Fruit fly (Drosophila melanogaster) whole organism, wandering third instar larva: ENCODE results near the gene CG15439.

Experiments used
- Abd-B ChIP-seq: fragments of >200 bp; optimal IDR thresholded peaks from 2 replicates; lab custom pipeline; 2017; ENCODE audit warnings: missing biosample characterization, missing genetic modification characterization
- CG32264 ChIP-seq: fragments of 200-800 bp; sonication (Bioruptor generic); optimal IDR thresholded peaks from 2 replicates; lab custom pipeline; 2016; ENCODE audit warnings: missing biosample characterization, missing genetic modification characterization
- CG9705 ChIP-seq: fragments of 200-800 bp; sonication (Bioruptor generic); optimal IDR thresholded peaks from 2 replicates; lab custom pipeline; 2018; ENCODE audit warnings: missing biosample characterization, mild to moderate bottlenecking, missing genetic modification characterization
- CrebA ChIP-seq: fragments of 200-800 bp; sonication (Bioruptor generic); optimal IDR thresholded peaks from 2 replicates; lab custom pipeline; 2016; ENCODE audit warnings: missing biosample characterization, mild to moderate bottlenecking, missing genetic modification characterization, borderline replicate concordance
- Dif ChIP-seq: fragments of 200-275, 200-300 bp; sonication (Bioruptor generic); optimal IDR thresholded peaks from 2 replicates; lab custom pipeline; 2018; ENCODE audit warnings: missing biosample characterization, missing genetic modification characterization; ENCODE audit not compliant: partially characterized antibody
- GATAd ChIP-seq: sonication (Bioruptor generic); optimal IDR thresholded peaks from 2 replicates; lab custom pipeline; 2016; ENCODE audit warnings: missing biosample characterization, missing genetic modification characterization
- HLH106 ChIP-seq: fragments of 200-800 bp; optimal IDR thresholded peaks from 3 replicates; lab custom pipeline; 2019; ENCODE audit warnings: missing biosample characterization, mild to moderate bottlenecking, missing genetic modification characterization, moderate library complexity
- Hr78 ChIP-seq: fragments of >200 bp; optimal IDR thresholded peaks from 2 replicates; lab custom pipeline; 2017; ENCODE audit warnings: missing biosample characterization, missing genetic modification characterization
- Hr83 ChIP-seq: fragments of 200-300 bp; sonication (Bioruptor generic); optimal IDR thresholded peaks from 2 replicates; lab custom pipeline; 2016; ENCODE audit warnings: missing biosample characterization, mild to moderate bottlenecking, missing genetic modification characterization, moderate library complexity; ENCODE audit not compliant: poor library complexity, severe bottlenecking
- Mio ChIP-seq: sonication (Bioruptor generic); optimal IDR thresholded peaks from 2 replicates; lab custom pipeline; 2016; ENCODE audit warnings: missing biosample characterization, missing genetic modification characterization
- Myc ChIP-seq: fragments of >200 bp; optimal IDR thresholded peaks from 2 replicates; lab custom pipeline; 2017
- OdsH ChIP-seq: fragments of 200-800 bp; sonication (Bioruptor generic); optimal IDR thresholded peaks from 2 replicates; lab custom pipeline; 2016; ENCODE audit warnings: missing biosample characterization, mild to moderate bottlenecking, missing genetic modification characterization
- Rel ChIP-seq, 2 experiments: fragments of 200-800 bp; sonication (Bioruptor generic) in 1 of 2; optimal IDR thresholded peaks; 2 replicates in 1 of 2; 3 replicates in 1 of 2; lab custom pipeline; 2016 to 2019; ENCODE audit warnings: mild to moderate bottlenecking in 2 of 2, missing biosample characterization in 2 of 2, missing genetic modification characterization in 2 of 2, moderate library complexity in 1 of 2
- Sp1 ChIP-seq: fragments of 200-800 bp; sonication (Bioruptor generic); optimal IDR thresholded peaks from 3 replicates; lab custom pipeline; 2019; ENCODE audit warnings: missing biosample characterization, mild to moderate bottlenecking, missing genetic modification characterization, moderate library complexity
- Vsx2 ChIP-seq: fragments of 200-300, 225-300 bp; sonication (Bioruptor generic); optimal IDR thresholded peaks from 2 replicates; lab custom pipeline; 2018; ENCODE audit warnings: missing biosample characterization, missing genetic modification characterization; ENCODE audit not compliant: partially characterized antibody
- br ChIP-seq: fragments of 200-800 bp; sonication (Bioruptor generic); optimal IDR thresholded peaks from 2 replicates; lab custom pipeline; 2016; ENCODE audit warnings: missing biosample characterization, missing genetic modification characterization
- dl ChIP-seq, 2 experiments: fragments of 175-275, 200-275 bp in 1 of 2; fragments of 200-275 bp in 1 of 2; sonication (Bioruptor generic); optimal IDR thresholded peaks; lab custom pipeline; 2018; ENCODE audit warnings: mild to moderate bottlenecking in 2 of 2, missing biosample characterization in 2 of 2, missing genetic modification characterization in 2 of 2, moderate library complexity in 2 of 2; ENCODE audit not compliant: partially characterized antibody in 2 of 2, insufficient read depth in 1 of 2
- ey ChIP-seq: fragments of 200-800 bp; sonication (Bioruptor generic); optimal IDR thresholded peaks from 2 replicates; lab custom pipeline; 2016; ENCODE audit warnings: missing biosample characterization, missing genetic modification characterization
- foxo ChIP-seq, 2 experiments: fragments of 200-800 bp; sonication (Bioruptor generic); optimal IDR thresholded peaks; 2 replicates in 1 of 2; 3 replicates in 1 of 2; lab custom pipeline; 2016 to 2017; ENCODE audit warnings: missing biosample characterization in 2 of 2, missing genetic modification characterization in 2 of 2
- fru ChIP-seq: fragments of 200-800 bp; sonication (Bioruptor generic); optimal IDR thresholded peaks from 3 replicates; lab custom pipeline; 2016; ENCODE audit warnings: missing biosample characterization, mild to moderate bottlenecking, missing genetic modification characterization
- h ChIP-seq: fragments of 200-800 bp; sonication (Bioruptor generic); optimal IDR thresholded peaks from 3 replicates; lab custom pipeline; 2016; ENCODE audit warnings: missing biosample characterization, mild to moderate bottlenecking, missing genetic modification characterization
- lola ChIP-seq: fragments of >200 bp; optimal IDR thresholded peaks from 2 replicates; lab custom pipeline; 2017; ENCODE audit warnings: missing biosample characterization, missing genetic modification characterization
- pan ChIP-seq: fragments of >200 bp; optimal IDR thresholded peaks from 2 replicates; lab custom pipeline; 2017
- psq ChIP-seq: fragments of 200-800 bp; sonication (Bioruptor generic); optimal IDR thresholded peaks from 3 replicates; lab custom pipeline; 2017; ENCODE audit warnings: missing biosample characterization, mild to moderate bottlenecking, missing genetic modification characterization, moderate library complexity
- rgr ChIP-seq: fragments of 200-800 bp; sonication (Bioruptor generic); optimal IDR thresholded peaks from 3 replicates; lab custom pipeline; 2016; ENCODE audit warnings: missing biosample characterization, mild to moderate bottlenecking, missing genetic modification characterization
- sv ChIP-seq: fragments of 200-800 bp; sonication (Bioruptor generic); optimal IDR thresholded peaks from 3 replicates; lab custom pipeline; 2016; ENCODE audit warnings: missing biosample characterization, missing genetic modification characterization
- tai ChIP-seq: sonication (Bioruptor generic); optimal IDR thresholded peaks from 2 replicates; lab custom pipeline; 2016; ENCODE audit warnings: missing biosample characterization, missing genetic modification characterization
- usp ChIP-seq: fragments of >200 bp; optimal IDR thresholded peaks from 2 replicates; lab custom pipeline; 2017; ENCODE audit warnings: missing biosample characterization, missing genetic modification characterization
- woc ChIP-seq: sonication (Bioruptor generic); optimal IDR thresholded peaks from 2 replicates; lab custom pipeline; 2016; ENCODE audit warnings: missing biosample characterization, mild to moderate bottlenecking, missing genetic modification characterization

The CG15439 gene

DNA sequence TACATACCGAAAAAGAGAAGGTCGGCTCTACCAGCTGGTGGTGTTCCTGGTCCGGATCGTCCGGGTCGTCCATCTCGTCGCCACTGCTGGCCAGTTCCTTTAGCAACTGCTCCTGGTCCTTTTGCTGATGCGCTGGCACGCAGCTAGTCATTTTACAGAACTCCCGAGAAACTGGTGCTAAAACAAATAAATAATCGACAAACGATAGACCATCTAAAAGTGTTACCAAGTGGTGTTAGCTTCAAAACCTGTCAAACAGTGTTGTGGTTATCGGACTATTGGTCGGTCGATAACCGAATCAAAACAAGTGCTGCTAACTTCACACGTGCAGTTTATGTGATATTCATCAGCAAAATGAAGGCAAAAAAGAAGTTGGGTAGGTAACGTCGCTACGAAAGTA, 8.4 kb downstream of the CG15439 start, which contains the start of the genes morgue and Elp3:
TSS of gene morgue (minus strand) at position 224 of the 400 bp plus-strand sequence.
TSS of gene Elp3 (plus strand) at position 276 of the 400 bp plus-strand sequence.
- peak; percentile 34 for TF ChIP-seq Myc (lab: Kevin White, UChicago)
- TF ChIP-seq woc (GFP tag; lab: Kevin White, UChicago), result no peak
- no peak for TF ChIP-seq pan (lab: Kevin White, UChicago)
- TF ChIP-seq, all 38 proteins: peak for 1

DNA sequence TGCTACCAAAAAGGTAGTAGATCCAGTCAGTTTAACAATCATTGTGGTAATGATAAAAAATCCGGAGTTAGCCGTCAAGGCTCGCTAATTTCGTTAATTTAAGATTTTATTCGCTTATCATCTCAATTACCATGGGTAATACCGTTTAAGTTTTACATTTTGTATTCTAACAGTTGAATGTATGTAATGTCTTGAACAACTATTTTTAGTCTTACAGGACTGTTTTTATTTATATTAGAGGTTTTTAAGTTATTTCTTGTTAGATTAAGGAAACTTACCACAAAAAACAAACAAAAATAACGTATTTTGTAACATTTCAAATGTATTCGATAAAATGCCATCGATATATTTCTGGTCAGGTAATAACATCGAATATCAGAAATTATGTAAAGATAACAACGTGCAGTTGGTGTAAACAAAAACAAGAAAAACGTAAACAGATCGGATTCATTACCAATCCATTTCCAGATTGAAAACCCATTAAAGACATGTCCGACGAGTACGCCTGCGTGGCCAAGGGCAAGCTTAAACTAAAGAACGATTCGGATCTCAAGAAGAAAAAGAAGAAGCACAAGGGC, 10.7 kb downstream of the CG15439 start, which contains the start of the genes Sfp24F and CG15432:
TSS of gene Sfp24F (minus strand) at position 51 of the 578 bp plus-strand sequence.
TSS of gene CG15432 (plus strand) at position 311 of the 578 bp plus-strand sequence.
- TF ChIP-seq Abd-B (no peak), psq (no peak), usp (no peak), Dif (GFP tag; lab: Kevin White, UChicago) (no peak), Mio (GFP tag; lab: Kevin White, UChicago) (no peak), Myc (lab: Kevin White, UChicago) (no peak), OdsH (GFP tag; lab: Kevin White, UChicago) (no peak), ey (GFP tag; lab: Kevin White, UChicago) (no peak), br (GFP tag; lab: Kevin White, UChicago) (no peak), lola (no peak), woc (GFP tag; lab: Kevin White, UChicago) (no peak), tai (GFP tag; lab: Kevin White, UChicago) (no peak)

DNA sequence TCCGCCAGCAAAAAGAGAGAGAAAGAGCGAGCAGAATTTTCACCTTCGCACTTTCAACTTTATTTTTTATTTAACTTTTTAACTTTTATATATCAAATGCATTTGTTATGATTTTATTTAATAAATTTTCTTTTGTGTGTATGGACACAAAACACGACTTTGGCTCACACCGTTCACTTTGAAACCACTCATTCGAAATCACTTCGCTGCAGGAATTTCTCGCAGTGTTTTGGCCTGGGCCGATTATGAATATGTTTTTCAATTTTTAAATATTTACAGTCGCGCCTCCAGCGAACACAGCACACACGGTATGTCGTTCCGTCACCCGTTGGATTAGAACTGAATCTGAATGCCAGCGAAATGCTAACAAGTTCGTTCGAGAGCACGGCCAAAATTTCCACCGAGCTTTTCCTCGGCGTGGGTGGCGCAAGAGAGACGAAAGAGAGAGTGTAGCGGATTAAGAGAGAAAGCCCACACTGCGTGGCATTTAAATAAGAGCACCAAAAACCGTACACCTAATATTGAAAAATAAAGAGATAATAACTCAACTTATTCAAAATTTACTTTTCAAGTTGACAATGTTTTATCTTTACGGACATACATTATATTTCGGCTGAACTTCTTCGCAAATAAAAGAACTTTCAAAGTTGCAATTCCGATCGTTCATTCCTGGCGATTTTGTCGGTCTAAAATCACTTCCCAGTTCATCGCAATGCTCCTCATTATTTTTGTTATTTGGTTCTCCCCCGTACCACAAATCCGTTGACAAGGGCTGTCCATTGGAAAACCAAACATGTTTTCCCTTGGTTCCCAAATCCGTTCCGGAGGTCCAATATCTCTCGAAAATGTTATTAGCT, 11.7 kb downstream of the CG15439 start, which contains the start of gene CG15431:
TSS of gene CG15431 (minus strand) at position 402 of the 857 bp plus-strand sequence.
- no peak for TF ChIP-seq CG32264 (GFP tag; lab: Kevin White, UChicago)
- TF ChIP-seq CG9705 (GFP tag; lab: Kevin White, UChicago), result no peak
- TF ChIP-seq pan (lab: Kevin White, UChicago), result no peak
- TF ChIP-seq Mio (GFP tag; lab: Kevin White, UChicago), result no peak
- no peak for TF ChIP-seq GATAd (GFP tag; lab: Kevin White, UChicago)
- no peak for TF ChIP-seq tai (GFP tag; lab: Kevin White, UChicago)
- no peak for TF ChIP-seq dl (GFP tag; optimal IDR thresholded peaks at IDR 0.05; lab: Kevin White, UChicago; ENCODE audit: insufficient read depth in 1 of 2, partially characterized antibody in 2 of 2)
- TF ChIP-seq CrebA (GFP tag; lab: Kevin White, UChicago), result no peak
- no peak for TF ChIP-seq Hr83 (GFP tag; lab: Kevin White, UChicago)
- no peak for TF ChIP-seq h (GFP tag; lab: Kevin White, UChicago)
- no peak for TF ChIP-seq Hr78 (GFP tag; lab: Kevin White, UChicago)
- TF ChIP-seq foxo (GFP tag; optimal IDR thresholded peaks at IDR 0.05; lab: Kevin White, UChicago), result no peak
- TF ChIP-seq HLH106 (tag; lab: Kevin White, UChicago), result no peak
- no peak for TF ChIP-seq sv (GFP tag; lab: Kevin White, UChicago)
- TF ChIP-seq br (GFP tag; lab: Kevin White, UChicago), result no peak

DNA sequence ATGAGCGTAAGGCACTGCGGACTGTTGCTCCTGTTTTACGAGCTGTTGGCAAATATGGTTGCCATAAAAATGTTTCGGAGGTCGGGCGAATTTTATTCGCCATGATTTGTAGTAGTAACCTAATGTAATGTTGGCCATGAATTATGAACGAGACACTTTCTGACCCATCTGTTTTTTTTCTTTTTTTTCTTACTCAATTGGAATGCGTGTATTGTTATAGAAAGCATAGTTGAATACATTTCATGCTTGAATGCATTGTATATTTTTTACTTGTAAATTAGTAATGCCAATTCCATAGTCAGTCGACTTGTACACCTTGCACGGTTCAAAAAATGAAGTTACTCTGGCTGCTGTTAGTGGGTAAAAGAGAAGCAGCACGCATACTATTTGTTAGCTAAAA, 15.4 kb downstream of the CG15439 start, which contains the start of gene CG43056:
TSS of gene CG43056 (plus strand) at position 301 of the 400 bp plus-strand sequence.
- TF ChIP-seq CrebA (GFP tag; lab: Kevin White, UChicago), result no peak
- no peak for TF ChIP-seq HLH106 (tag; lab: Kevin White, UChicago)
- TF ChIP-seq h (GFP tag; lab: Kevin White, UChicago), result no peak
- TF ChIP-seq, all 38 proteins: peak for 0

DNA sequence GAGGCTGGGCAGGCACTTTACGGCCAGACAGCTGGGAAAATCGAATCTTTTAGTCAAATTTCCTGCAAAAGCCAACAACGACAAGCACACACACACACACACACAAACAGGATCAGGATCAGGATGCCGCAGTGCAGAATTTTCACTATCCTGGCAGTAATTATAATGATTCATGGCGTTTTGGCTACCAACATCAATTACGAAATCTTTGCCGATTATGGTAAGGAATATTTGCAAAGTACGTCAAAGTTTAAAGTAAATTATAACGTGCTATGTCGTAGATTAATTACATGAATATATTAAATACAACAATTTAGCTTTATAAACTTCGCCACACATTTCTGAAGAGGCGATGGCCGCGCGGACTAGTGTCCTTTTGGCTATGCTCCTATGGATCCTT, 19.2 kb downstream of the CG15439 start, which contains the start of the genes CG34177 and CG34178:
TSS of gene CG34177 (plus strand) at position 301 of the 400 bp plus-strand sequence.
TSS of gene CG34178 (plus strand) at position 301 of the 400 bp plus-strand sequence.
- TF ChIP-seq ey (GFP tag; lab: Kevin White, UChicago) (no peak), HLH106 (tag; lab: Kevin White, UChicago) (no peak), CG32264 (GFP tag; lab: Kevin White, UChicago) (no peak), CG9705 (GFP tag; lab: Kevin White, UChicago) (no peak), Rel (GFP tag; optimal IDR thresholded peaks at IDR 0.05; lab: Kevin White, UChicago) (no peak), Rel (tag; optimal IDR thresholded peaks at IDR 0.05; lab: Kevin White, UChicago) (no peak), pan (lab: Kevin White, UChicago) (no peak), GATAd (GFP tag; lab: Kevin White, UChicago) (no peak), lola (no peak), fru (GFP tag; lab: Kevin White, UChicago) (no peak), Vsx2 (no peak), Sp1 (GFP tag; lab: Kevin White, UChicago) (no peak), sv (GFP tag; lab: Kevin White, UChicago) (no peak), rgr (no peak), OdsH (GFP tag; lab: Kevin White, UChicago) (no peak)
